Fruit fly (Drosophila melanogaster) whole organism, pupa: Measurements from ENCODE around the gene CG11426.

ENCODE experiments used
- CG10348 ChIP-seq: fragments of 200-800 bp; sonication (Bioruptor generic); IDR thresholded peaks from 2 replicates; pipeline ENCODE4 v1.3.6; 2022; ENCODE audit warnings: missing biosample characterization, missing genetic modification characterization
- CG12605 ChIP-seq: fragments of 200-800 bp; sonication (Bioruptor generic); IDR thresholded peaks from 2 replicates; pipeline ENCODE4 v1.3.6; 2022; ENCODE audit warnings: missing biosample characterization, missing genetic modification characterization
- CG13204 ChIP-seq: fragments of 200-800 bp; sonication (Bioruptor generic); optimal IDR thresholded peaks from 2 replicates; lab custom pipeline; 2018; ENCODE audit warnings: missing biosample characterization, mild to moderate bottlenecking, missing genetic modification characterization, moderate library complexity
- CG14655 ChIP-seq: fragments of 200-800 bp; sonication (Bioruptor generic); optimal IDR thresholded peaks from 3 replicates; lab custom pipeline; 2017; ENCODE audit warnings: mild to moderate bottlenecking, missing biosample characterization, missing genetic modification reagents, missing genetic modification characterization
- CG15710 ChIP-seq: fragments of 200-800 bp; sonication (Bioruptor generic); optimal IDR thresholded peaks from 2 replicates; lab custom pipeline; 2018; ENCODE audit warnings: missing biosample characterization, mild to moderate bottlenecking, missing genetic modification characterization, moderate library complexity
- CG17806 ChIP-seq: fragments of 200-800 bp; sonication (Bioruptor generic); optimal IDR thresholded peaks from 2 replicates; lab custom pipeline; 2018; ENCODE audit warnings: missing biosample characterization, mild to moderate bottlenecking, missing genetic modification characterization, moderate library complexity
- CG32121 ChIP-seq: fragments of 200-800 bp; sonication (Bioruptor generic); IDR thresholded peaks from 2 replicates; pipeline ENCODE4 v1.3.6; 2022; ENCODE audit warnings: missing biosample characterization, missing genetic modification characterization
- CG34367 ChIP-seq: fragments of 200-800 bp; sonication (Bioruptor generic); optimal IDR thresholded peaks from 2 replicates; lab custom pipeline; 2018; ENCODE audit warnings: missing biosample characterization, mild to moderate bottlenecking, missing genetic modification characterization
- CG4496 ChIP-seq: fragments of 200-800 bp; sonication (Bioruptor generic); IDR thresholded peaks from 3 replicates; pipeline ENCODE4 v1.3.6; 2022; ENCODE audit warnings: missing biosample characterization, missing genetic modification characterization
- CG8159 ChIP-seq: fragments of 200-800 bp; sonication (Bioruptor generic); optimal IDR thresholded peaks from 3 replicates; lab custom pipeline; 2018; ENCODE audit warnings: missing biosample characterization, mild to moderate bottlenecking, missing genetic modification characterization, moderate library complexity
- CG8301 ChIP-seq: fragments of 200-800 bp; sonication (Bioruptor generic); optimal IDR thresholded peaks from 2 replicates; lab custom pipeline; 2018; ENCODE audit warnings: missing biosample characterization, mild to moderate bottlenecking, missing genetic modification characterization
- CG9948 ChIP-seq: fragments of 200-800 bp; sonication (Bioruptor generic); optimal IDR thresholded peaks from 2 replicates; lab custom pipeline; 2018; ENCODE audit warnings: missing biosample characterization, mild to moderate bottlenecking, missing genetic modification characterization, moderate library complexity
- D1 ChIP-seq: fragments of 200-800 bp; sonication (Bioruptor generic); optimal IDR thresholded peaks from 2 replicates; lab custom pipeline; 2018; ENCODE audit warnings: missing biosample characterization, mild to moderate bottlenecking, missing genetic modification characterization, moderate library complexity
- EcR ChIP-seq: fragments of 200-800 bp; sonication (Bioruptor generic); optimal IDR thresholded peaks from 3 replicates; lab custom pipeline; 2019; ENCODE audit warnings: missing biosample characterization, missing genetic modification characterization, mild to moderate bottlenecking, moderate library complexity, missing genetic modification reagents
- Ets98B ChIP-seq: fragments of 200-800 bp; sonication (Bioruptor generic); IDR thresholded peaks from 2 replicates; pipeline ENCODE4 v1.3.6; 2022; ENCODE audit warnings: missing biosample characterization, missing genetic modification characterization
- Pif1A ChIP-seq: fragments of 200-800 bp; sonication (Bioruptor generic); optimal IDR thresholded peaks from 3 replicates; lab custom pipeline; 2016; ENCODE audit warnings: missing biosample characterization, missing genetic modification characterization
- Pif1B ChIP-seq: fragments of 200-800 bp; sonication (Bioruptor generic); optimal IDR thresholded peaks from 3 replicates; lab custom pipeline; 2016; ENCODE audit warnings: missing biosample characterization, missing genetic modification characterization
- Snoo ChIP-seq: fragments of 200-800 bp; sonication (Bioruptor generic); optimal IDR thresholded peaks from 3 replicates; lab custom pipeline; 2017; ENCODE audit warnings: missing biosample characterization, mild to moderate bottlenecking, missing genetic modification characterization, inconsistent platforms
- fd96Ca ChIP-seq: fragments of 200-800 bp; sonication (Bioruptor generic); IDR thresholded peaks from 3 replicates; pipeline ENCODE4 v1.3.6; 2022; ENCODE audit warnings: missing biosample characterization, missing genetic modification characterization
- gl ChIP-seq: fragments of 200-800 bp; sonication (Bioruptor generic); optimal IDR thresholded peaks from 2 replicates; lab custom pipeline; 2018; ENCODE audit warnings: missing biosample characterization, mild to moderate bottlenecking, missing genetic modification characterization
- rn ChIP-seq: fragments of 200-800 bp; sonication (Bioruptor generic); IDR thresholded peaks from 2 replicates; pipeline ENCODE4 v1.3.6; 2022; ENCODE audit warnings: missing biosample characterization, missing genetic modification characterization

The CG11426 gene

dm6 chr3L:22455953-22456488 lies 14.3 kb upstream of the CG11426 start:
- TF ChIP-seq rn (GFP tag; lab: Robert Waterston, UW) = no peak
- no peak for TF ChIP-seq CG14655
- TF ChIP-seq CG8159 = no peak
- no peak for TF ChIP-seq CG4496
- TF ChIP-seq CG34367 (tag; lab: Kevin White, UChicago) = no peak
- no peak for TF ChIP-seq EcR (GFP tag; lab: Kevin White, UChicago)
- no peak for TF ChIP-seq gl (tag; lab: Kevin White, UChicago)
- TF ChIP-seq D1 (tag; lab: Kevin White, UChicago) = no peak
- TF ChIP-seq CG32121 = no peak
- no peak for TF ChIP-seq CG15710
- TF ChIP-seq CG10348 (GFP tag; lab: Robert Waterston, UW) = no peak
- no peak for TF ChIP-seq CG8301 (tag; lab: Kevin White, UChicago)
- TF ChIP-seq CG17806 = no peak
- TF ChIP-seq Ets98B = no peak
- TF ChIP-seq Snoo = no peak
- no peak for TF ChIP-seq Pif1B (GFP tag; lab: Kevin White, UChicago)
- TF ChIP-seq fd96Ca (GFP tag; lab: Robert Waterston, UW) = no peak
- TF ChIP-seq CG12605 (GFP tag; lab: Robert Waterston, UW) = no peak
- TF ChIP-seq Pif1A (GFP tag; lab: Kevin White, UChicago) = no peak
- no peak for TF ChIP-seq CG13204 (GFP tag; lab: Kevin White, UChicago)
- TF ChIP-seq, all 21 proteins: peak for 0

- TF ChIP-seq gl (tag; lab: Kevin White, UChicago) (no peak), CG9948 (tag; lab: Kevin White, UChicago) (no peak), Pif1B (GFP tag; lab: Kevin White, UChicago) (no peak), CG17806 (no peak), fd96Ca (GFP tag; lab: Robert Waterston, UW) (no peak), CG13204 (GFP tag; lab: Kevin White, UChicago) (no peak), CG14655 (no peak), CG8301 (tag; lab: Kevin White, UChicago) (no peak), CG10348 (GFP tag; lab: Robert Waterston, UW) (no peak), CG32121 (no peak), CG8159 (no peak), CG4496 (no peak), Ets98B (no peak), D1 (tag; lab: Kevin White, UChicago) (no peak)
- TF ChIP-seq, all 21 proteins: peak for 0
These were observed 12.1 kb upstream of the CG11426 start for dm6 chr3L:22458271-22458670.

- TF ChIP-seq CG13204 (GFP tag; lab: Kevin White, UChicago) (peak; percentile 86), CG14655 (no peak), EcR (GFP tag; lab: Kevin White, UChicago) (no peak), CG8159 (no peak), CG17806 (no peak)
- TF ChIP-seq, all 21 proteins: peak for 1
These were observed 11.3 kb upstream of the CG11426 start for dm6 chr3L:22458898-22459524.

dm6 chr3L:22460428-22460827 lies 9.9 kb upstream of the CG11426 start:
- TF ChIP-seq CG15710 = no peak
- TF ChIP-seq CG14655 = no peak
- no peak for TF ChIP-seq fd96Ca (GFP tag; lab: Robert Waterston, UW)
- TF ChIP-seq CG34367 (tag; lab: Kevin White, UChicago) = no peak
- TF ChIP-seq CG17806 = no peak
- no peak for TF ChIP-seq CG12605 (GFP tag; lab: Robert Waterston, UW)
- TF ChIP-seq CG8301 (tag; lab: Kevin White, UChicago) = no peak
- TF ChIP-seq Ets98B = no peak
- no peak for TF ChIP-seq gl (tag; lab: Kevin White, UChicago)
- no peak for TF ChIP-seq Snoo
- no peak for TF ChIP-seq CG32121
- TF ChIP-seq CG13204 (GFP tag; lab: Kevin White, UChicago) = no peak
- no peak for TF ChIP-seq CG9948 (tag; lab: Kevin White, UChicago)
- TF ChIP-seq Pif1B (GFP tag; lab: Kevin White, UChicago) = no peak
- TF ChIP-seq EcR (GFP tag; lab: Kevin White, UChicago) = no peak
- TF ChIP-seq Pif1A (GFP tag; lab: Kevin White, UChicago) = no peak

- TF ChIP-seq CG9948 (tag; lab: Kevin White, UChicago) (peak; percentile 35), D1 (tag; lab: Kevin White, UChicago) (no peak), CG4496 (0 out of 3 replicates have a peak, but pooled peaks have one; percentile 10), CG17806 (peak; percentile 15), CG8159 (peak; percentile 43), CG10348 (GFP tag; lab: Robert Waterston, UW) (no peak), Snoo (no peak), EcR (GFP tag; lab: Kevin White, UChicago) (peak; percentile 24), Pif1B (GFP tag; lab: Kevin White, UChicago) (no peak), Pif1A (GFP tag; lab: Kevin White, UChicago) (no peak), CG13204 (GFP tag; lab: Kevin White, UChicago) (peak; percentile 98), CG15710 (peak; percentile 23), CG14655 (peak; percentile 51), CG32121 (no peak)
- TF ChIP-seq, all 21 proteins: peak for 8
These were observed 9.3 kb upstream of the CG11426 start, which contains the start of gene laza for dm6 chr3L:22460918-22461634. laza (minus strand) TSS chr3L:22461131.
